Comparison of ENCODE assay signal across 4 worm cellular contexts in genomic region chrIII:12395085-12395484, ce11.
TF ChIP-seq lines count a peak whose summit lies in the region.

Gene Y49E10.10, plus strand, starts transcription at chrIII:12395465.

TF ChIP-seq in whole organism, L3 larva, 47 proteins besides CTCF, POLR2A, EP300 and RAD21:
- peak; percentile 90 for TF ChIP-seq ceh-28 (tag; optimal IDR thresholded peaks at IDR 0.05; lab: Kevin White, UChicago)
- TF ChIP-seq lin-39 (tag; optimal IDR thresholded peaks at IDR 0.05; lab: Kevin White, UChicago), result no peak

TF ChIP-seq in whole organism, L4 larva, 104 proteins besides CTCF, POLR2A, EP300 and RAD21:
- no peak for TF ChIP-seq D1046.2 (GFP tag; IDR thresholded peaks at IDR 0.05; lab: Robert Waterston, UW)
- peak; percentile 93 for TF ChIP-seq ceh-28 (tag; optimal IDR thresholded peaks at IDR 0.05; lab: Kevin White, UChicago)

TF ChIP-seq in whole organism, late embryonic, 69 proteins besides CTCF, POLR2A, EP300 and RAD21:
- TF ChIP-seq sdc-2 (tag; optimal IDR thresholded peaks at IDR 0.05; lab: Kevin White, UChicago), result no peak
- peak; percentile 44 for TF ChIP-seq ceh-48 (tag; optimal IDR thresholded peaks at IDR 0.05; lab: Kevin White, UChicago)

TF ChIP-seq in whole organism, midembryonic, 9 proteins besides CTCF, POLR2A, EP300 and RAD21:
- TF ChIP-seq ztf-29 (GFP tag; IDR thresholded peaks at IDR 0.05; lab: Robert Waterston, UW), result no peak
- TF ChIP-seq T22C8.4 (GFP tag; IDR thresholded peaks at IDR 0.05; lab: Robert Waterston, UW), result peak; percentile 84
